Fruit fly (Drosophila melanogaster) whole organism: ENCODE measurements around the gene CG10565.

Experiments used
- CG8478 ChIP-seq: fragments of >200 bp; optimal IDR thresholded peaks from 2 replicates; lab custom pipeline; 2018; ENCODE audit warnings: inconsistent platforms
- Dll ChIP-seq: fragments of >200 bp; optimal IDR thresholded peaks from 2 replicates; lab custom pipeline; 2017
- EcR ChIP-seq, 2 experiments: fragments of >200 bp; optimal IDR thresholded peaks; 2 replicates each; lab custom pipeline; 2017; ENCODE audit warnings: missing biosample characterization in 2 of 2, missing genetic modification characterization in 2 of 2, missing genetic modification reagents in 2 of 2
- pan ChIP-seq: fragments of >200 bp; optimal IDR thresholded peaks from 2 replicates; lab custom pipeline; 2017
- psq ChIP-seq: fragments of >200 bp; optimal IDR thresholded peaks from 2 replicates; lab custom pipeline; 2017
- usp ChIP-seq: fragments of >200 bp; optimal IDR thresholded peaks from 2 replicates; lab custom pipeline; 2017; ENCODE audit warnings: missing biosample characterization, missing genetic modification characterization, mixed read lengths

CG10565 gene

dm6 chr3L:21101316-21101715 is 34.8 kb downstream of the CG10565 start:
- TF ChIP-seq CG8478 (no peak), Dll (lab: Kevin White, UChicago) (no peak), usp (GFP tag; lab: Kevin White, UChicago) (no peak), pan (lab: Kevin White, UChicago) (no peak), EcR (GFP tag; optimal IDR thresholded peaks at IDR 0.05; lab: Kevin White, UChicago) (no peak), psq (lab: Kevin White, UChicago) (no peak)

- TF ChIP-seq pan (lab: Kevin White, UChicago) = no peak
- TF ChIP-seq psq (lab: Kevin White, UChicago) = no peak
- no peak for TF ChIP-seq Dll (lab: Kevin White, UChicago)
- no peak for TF ChIP-seq usp (GFP tag; lab: Kevin White, UChicago)
- TF ChIP-seq CG8478 = no peak
- TF ChIP-seq EcR (GFP tag; optimal IDR thresholded peaks at IDR 0.05; lab: Kevin White, UChicago) = no peak
Observed at dm6 chr3L:21100429-21100828, 35.7 kb downstream of the CG10565 start.

- TF ChIP-seq usp (GFP tag; lab: Kevin White, UChicago) = no peak
- no peak for TF ChIP-seq CG8478
- peak; percentile 40 for TF ChIP-seq Dll (lab: Kevin White, UChicago)
- no peak for TF ChIP-seq pan (lab: Kevin White, UChicago)
- no peak for TF ChIP-seq psq (lab: Kevin White, UChicago)
Observed at dm6 chr3L:21099908-21100307, 36.2 kb downstream of the CG10565 start.

dm6 chr3L:21099019-21099447 is 37.1 kb downstream of the CG10565 start:
- TF ChIP-seq CG8478 (no peak), Dll (lab: Kevin White, UChicago) (no peak), psq (lab: Kevin White, UChicago) (no peak), usp (GFP tag; lab: Kevin White, UChicago) (no peak), pan (lab: Kevin White, UChicago) (no peak), EcR (GFP tag; optimal IDR thresholded peaks at IDR 0.05; lab: Kevin White, UChicago) (no peak)

dm6 chr3L:21098602-21099001 is 37.6 kb downstream of the CG10565 start:
- TF ChIP-seq usp (GFP tag; lab: Kevin White, UChicago) (no peak), EcR (GFP tag; optimal IDR thresholded peaks at IDR 0.05; lab: Kevin White, UChicago) (no peak), psq (lab: Kevin White, UChicago) (no peak), CG8478 (no peak), pan (lab: Kevin White, UChicago) (no peak), Dll (lab: Kevin White, UChicago) (no peak)

dm6 chr3L:21097386-21097785 is 38.8 kb downstream of the CG10565 start:
- TF ChIP-seq usp (GFP tag; lab: Kevin White, UChicago) (no peak), Dll (lab: Kevin White, UChicago) (no peak), CG8478 (no peak), EcR (GFP tag; optimal IDR thresholded peaks at IDR 0.05; lab: Kevin White, UChicago) (no peak), pan (lab: Kevin White, UChicago) (no peak), psq (lab: Kevin White, UChicago) (no peak)

dm6 chr3L:21090245-21090644 is 45.9 kb downstream of the CG10565 start:
- TF ChIP-seq pan (lab: Kevin White, UChicago) (no peak), psq (lab: Kevin White, UChicago) (no peak), usp (GFP tag; lab: Kevin White, UChicago) (no peak), EcR (GFP tag; optimal IDR thresholded peaks at IDR 0.05; lab: Kevin White, UChicago) (no peak), Dll (lab: Kevin White, UChicago) (no peak), CG8478 (no peak)

- TF ChIP-seq pan (lab: Kevin White, UChicago) = no peak
- TF ChIP-seq Dll (lab: Kevin White, UChicago) = no peak
- TF ChIP-seq usp (GFP tag; lab: Kevin White, UChicago) = no peak
- TF ChIP-seq psq (lab: Kevin White, UChicago) = no peak
- no peak for TF ChIP-seq CG8478
- TF ChIP-seq EcR (GFP tag; optimal IDR thresholded peaks at IDR 0.05; lab: Kevin White, UChicago) = no peak
Observed at dm6 chr3L:21088889-21089288, 47.3 kb downstream of the CG10565 start, which contains the start of gene CG33285. CG33285 (minus strand) TSS chr3L:21088989.
